In the genomic region with DNA sequence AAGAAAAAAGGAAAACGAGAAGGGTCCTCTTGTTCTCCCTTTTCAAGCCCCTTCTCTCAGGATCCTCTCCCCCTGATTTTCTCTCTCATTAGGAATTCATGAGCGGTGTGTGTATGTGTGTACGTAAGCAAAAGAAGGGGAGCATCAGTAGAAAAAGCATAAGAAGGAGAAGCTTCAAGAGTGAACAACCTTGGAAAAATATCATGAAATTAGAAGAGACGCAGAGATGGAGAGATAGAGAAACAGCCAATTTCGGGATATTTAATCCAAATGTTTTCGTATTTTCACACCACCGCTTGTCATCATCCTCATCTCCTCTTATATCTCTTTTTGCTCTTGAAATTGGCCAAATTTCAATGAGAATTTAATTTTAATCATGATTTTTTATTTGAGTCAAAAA, we compare ENCODE assay signal across 5 worm cellular contexts.
TF ChIP-seq lines count a peak whose summit lies in the region.

No protein-coding gene starts in this region.

TF ChIP-seq in whole organism, L1 larva, 84 proteins besides CTCF, POLR2A, EP300 and RAD21:
- TF ChIP-seq dsc-1 (tag; optimal IDR thresholded peaks at IDR 0.05; lab: Kevin White, UChicago) (peak; percentile 68), lin-14 (GFP tag; optimal IDR thresholded peaks at IDR 0.05; lab: Kevin White, UChicago) (peak; percentile 62), nhr-12 (tag; optimal IDR thresholded peaks at IDR 0.05; lab: Kevin White, UChicago) (no peak), ceh-63 (GFP tag; optimal IDR thresholded peaks at IDR 0.05; lab: Kevin White, UChicago) (no peak), egl-27 (tag; optimal IDR thresholded peaks at IDR 0.05; lab: Kevin White, UChicago) (no peak), grh-1 (GFP tag; IDR thresholded peaks at IDR 0.05; lab: Robert Waterston, UW) (no peak), ceh-82 (tag; optimal IDR thresholded peaks at IDR 0.05; lab: Kevin White, UChicago) (no peak), F16B12.6 (tag; optimal IDR thresholded peaks at IDR 0.05; lab: Kevin White, UChicago) (no peak), zag-1 (tag; optimal IDR thresholded peaks at IDR 0.05; lab: Kevin White, UChicago) (peak; percentile 7), dpl-1 (GFP tag; optimal IDR thresholded peaks at IDR 0.05; lab: Kevin White, UChicago) (no peak), unc-30 (tag; optimal IDR thresholded peaks at IDR 0.05; lab: Kevin White, UChicago) (no peak), vab-15 (tag; optimal IDR thresholded peaks at IDR 0.05; lab: Kevin White, UChicago) (no peak)

TF ChIP-seq in whole organism, L2 larva, 48 proteins besides CTCF, POLR2A, EP300 and RAD21:
- TF ChIP-seq nhr-11 (tag; optimal IDR thresholded peaks at IDR 0.05; lab: Kevin White, UChicago): no peak
- TF ChIP-seq unc-55 (GFP tag; optimal IDR thresholded peaks at IDR 0.05; lab: Kevin White, UChicago): peak; percentile 16
- TF ChIP-seq C34F6.9 (tag; optimal IDR thresholded peaks at IDR 0.05; lab: Kevin White, UChicago): peak; percentile 41

TF ChIP-seq in whole organism, L4 larva, 104 proteins besides CTCF, POLR2A, EP300 and RAD21:
- TF ChIP-seq aha-1 (tag; lab: Kevin White, UChicago): peak; percentile 7
- TF ChIP-seq lsy-2 (tag; optimal IDR thresholded peaks at IDR 0.05; lab: Kevin White, UChicago): no peak

TF ChIP-seq in whole organism, late embryonic, 69 proteins besides CTCF, POLR2A, EP300 and RAD21:
- TF ChIP-seq ceh-22 (tag; optimal IDR thresholded peaks at IDR 0.05; lab: Kevin White, UChicago): no peak
- no peak for TF ChIP-seq elt-4 (tag; optimal IDR thresholded peaks at IDR 0.05; lab: Kevin White, UChicago)
- peak; percentile 1 for TF ChIP-seq unc-42 (tag; optimal IDR thresholded peaks at IDR 0.05; lab: Kevin White, UChicago)
- no peak for TF ChIP-seq ceh-6 (GFP tag; optimal IDR thresholded peaks at IDR 0.05; lab: Kevin White, UChicago)
- TF ChIP-seq pat-9 (tag; optimal IDR thresholded peaks at IDR 0.05; lab: Kevin White, UChicago): no peak
- no peak for TF ChIP-seq madf-2 (tag; optimal IDR thresholded peaks at IDR 0.05; lab: Kevin White, UChicago)
TF ChIP-seq in whole organism, late embryonic: peak in this region for 1.

TF ChIP-seq in whole organism, young adult, 124 proteins besides CTCF, POLR2A, EP300 and RAD21:
- TF ChIP-seq F55B11.4 (tag; optimal IDR thresholded peaks at IDR 0.05; lab: Kevin White, UChicago; ENCODE audit: borderline replicate concordance, insufficient read depth) (no peak), hmg-1.2 (GFP tag; IDR thresholded peaks at IDR 0.05; lab: Robert Waterston, UW) (0 out of 2 replicates have a peak, but pooled peaks have one; percentile 12)
